Fruit fly (Drosophila melanogaster) whole organism, embryonic: ENCODE measurements around the gene mbc.

Source experiments
- BtbVII ChIP-seq: fragments of 200-800 bp; sonication (Bioruptor generic); optimal IDR thresholded peaks from 3 replicates; lab custom pipeline; 2017; ENCODE audit warnings: missing biosample characterization, mild to moderate bottlenecking, missing genetic modification characterization
- CG10543 ChIP-seq: fragments of 200-800 bp; sonication (Bioruptor generic); optimal IDR thresholded peaks from 3 replicates; lab custom pipeline; 2017; ENCODE audit warnings: missing biosample characterization, mild to moderate bottlenecking, missing genetic modification characterization, moderate library complexity
- CG12071 ChIP-seq: fragments of 200-800 bp; sonication (Bioruptor generic); optimal IDR thresholded peaks from 3 replicates; lab custom pipeline; 2018; ENCODE audit warnings: missing biosample characterization, mild to moderate bottlenecking, missing genetic modification characterization
- CG12769 ChIP-seq: fragments of 200-800 bp; sonication (Bioruptor generic); optimal IDR thresholded peaks from 2 replicates; lab custom pipeline; 2019; ENCODE audit warnings: missing biosample characterization, mild to moderate bottlenecking, missing genetic modification characterization, moderate library complexity
- CG14965 ChIP-seq: fragments of 200-800 bp; sonication (Bioruptor generic); optimal IDR thresholded peaks from 2 replicates; lab custom pipeline; 2016; ENCODE audit warnings: missing biosample characterization, missing genetic modification characterization, borderline replicate concordance
- CG1603 ChIP-seq: fragments of 200-800 bp; sonication (Bioruptor generic); optimal IDR thresholded peaks from 2 replicates; lab custom pipeline; 2019; ENCODE audit warnings: missing biosample characterization, mild to moderate bottlenecking, missing genetic modification characterization, moderate library complexity
- CG17359 ChIP-seq: fragments of 200-800 bp; sonication (Bioruptor generic); optimal IDR thresholded peaks from 3 replicates; lab custom pipeline; 2018; ENCODE audit warnings: missing biosample characterization, mild to moderate bottlenecking, missing genetic modification characterization, moderate library complexity
- CG18011 ChIP-seq: fragments of 200-800 bp; sonication (Bioruptor generic); optimal IDR thresholded peaks from 2 replicates; lab custom pipeline; 2017; ENCODE audit warnings: missing biosample characterization, missing genetic modification characterization, mild to moderate bottlenecking, moderate library complexity, missing genotype
- CG1832 ChIP-seq: fragments of 200-800 bp; sonication (Bioruptor generic); optimal IDR thresholded peaks from 2 replicates; lab custom pipeline; 2017; ENCODE audit warnings: missing biosample characterization, mild to moderate bottlenecking, missing genetic modification characterization, inconsistent platforms
- CG30431 ChIP-seq: fragments of 200-800 bp; sonication (Bioruptor generic); optimal IDR thresholded peaks from 2 replicates; lab custom pipeline; 2017; ENCODE audit warnings: missing biosample characterization, missing genetic modification characterization
- CG32772 ChIP-seq: fragments of 200-800 bp; sonication (Bioruptor generic); IDR thresholded peaks from 2 replicates; pipeline ENCODE4 v1.3.6; 2022; ENCODE audit warnings: missing biosample characterization, missing genetic modification characterization
- CG34422 ChIP-seq: fragments of 200-800 bp; sonication (Bioruptor generic); IDR thresholded peaks from 3 replicates; pipeline ENCODE4 v1.3.6; 2022; ENCODE audit warnings: missing biosample characterization, missing genetic modification characterization
- CG6765 ChIP-seq: fragments of 200-800 bp; sonication (Bioruptor generic); optimal IDR thresholded peaks from 3 replicates; lab custom pipeline; 2017; ENCODE audit warnings: missing biosample characterization, mild to moderate bottlenecking, missing genetic modification characterization
- CG7271 ChIP-seq: fragments of 200-800 bp; sonication (Bioruptor generic); optimal IDR thresholded peaks from 2 replicates; lab custom pipeline; 2018; ENCODE audit warnings: missing biosample characterization, mild to moderate bottlenecking, missing genetic modification characterization, moderate library complexity
- CG8359 ChIP-seq: fragments of 200-800 bp; sonication (Bioruptor generic); optimal IDR thresholded peaks from 2 replicates; lab custom pipeline; 2017; ENCODE audit warnings: missing biosample characterization, mild to moderate bottlenecking, missing genetic modification characterization, borderline replicate concordance
- CG8924 ChIP-seq: fragments of 200-800 bp; optimal IDR thresholded peaks from 3 replicates; lab custom pipeline; 2019; ENCODE audit warnings: missing biosample characterization, mild to moderate bottlenecking, missing genetic modification characterization, moderate library complexity
- CG9609 ChIP-seq: fragments of 200-800 bp; sonication (Bioruptor generic); optimal IDR thresholded peaks from 3 replicates; lab custom pipeline; 2016; ENCODE audit warnings: missing biosample characterization, missing genetic modification characterization
- CG9817 ChIP-seq: fragments of 200-800 bp; sonication (Bioruptor generic); optimal IDR thresholded peaks from 2 replicates; lab custom pipeline; 2018; ENCODE audit warnings: missing biosample characterization, mild to moderate bottlenecking, missing genetic modification characterization, moderate library complexity
- Dfd ChIP-seq, 2 experiments: fragments of >200 bp; optimal IDR thresholded peaks; 2 replicates each; lab custom pipeline; 2017; ENCODE audit warnings: missing biosample characterization in 2 of 2, missing genetic modification characterization in 2 of 2
- Dref ChIP-seq: fragments of 200-800 bp; sonication (Bioruptor generic); IDR thresholded peaks from 2 replicates; pipeline ENCODE4 v1.3.6; 2022; ENCODE audit warnings: missing biosample characterization, missing genetic modification characterization
- E2f2 ChIP-seq: fragments of 200-800 bp; sonication (Bioruptor generic); IDR thresholded peaks from 2 replicates; pipeline ENCODE4 v1.3.6; 2022; ENCODE audit warnings: missing biosample characterization, missing genetic modification characterization
- Lhr ChIP-seq: fragments of 200-800 bp; sonication (Bioruptor generic); optimal IDR thresholded peaks from 3 replicates; lab custom pipeline; 2017; ENCODE audit warnings: mild to moderate bottlenecking, missing biosample characterization, missing genetic modification reagents, missing genetic modification characterization
- NC2α ChIP-seq: fragments of 200-800 bp; sonication (Bioruptor generic); optimal IDR thresholded peaks from 2 replicates; lab custom pipeline; 2016; ENCODE audit warnings: missing biosample characterization, missing genetic modification characterization
- Nf-YC ChIP-seq: fragments of 200-800 bp; optimal IDR thresholded peaks from 3 replicates; lab custom pipeline; 2019; ENCODE audit warnings: missing biosample characterization, mild to moderate bottlenecking, missing genetic modification characterization, moderate library complexity
- Rx ChIP-seq: fragments of 200-800 bp; sonication (Bioruptor generic); IDR thresholded peaks from 2 replicates; pipeline ENCODE4 v1.3.6; 2022; ENCODE audit warnings: missing biosample characterization, missing genetic modification characterization
- Scr ChIP-seq: fragments of 200-800 bp; sonication (Bioruptor generic); IDR thresholded peaks from 2 replicates; pipeline ENCODE4 v1.3.6; 2022; ENCODE audit warnings: missing biosample characterization, missing genetic modification characterization; ENCODE audit not compliant: partially characterized antibody
- Six4 ChIP-seq: fragments of 200-800 bp; sonication (Bioruptor generic); optimal IDR thresholded peaks from 2 replicates; lab custom pipeline; 2016; ENCODE audit warnings: missing biosample characterization, missing genetic modification characterization
- Xbp1 ChIP-seq: fragments of 200-800 bp; sonication (Bioruptor generic); optimal IDR thresholded peaks from 3 replicates; lab custom pipeline; 2016; ENCODE audit warnings: missing biosample characterization, mild to moderate bottlenecking, missing genetic modification characterization
- Xrp1 ChIP-seq: fragments of 200-800 bp; sonication (Bioruptor generic); IDR thresholded peaks from 2 replicates; pipeline ENCODE4 v1.3.6; 2022; ENCODE audit warnings: missing biosample characterization, missing genetic modification characterization
- ac ChIP-seq: fragments of 200-800 bp; sonication (Bioruptor generic); optimal IDR thresholded peaks from 3 replicates; lab custom pipeline; 2017; ENCODE audit warnings: missing biosample characterization, mild to moderate bottlenecking, missing genetic modification characterization
- amos ChIP-seq: fragments of 200-800 bp; sonication (Bioruptor generic); IDR thresholded peaks from 2 replicates; pipeline ENCODE4 v1.3.6; 2022; ENCODE audit warnings: missing biosample characterization, missing genetic modification characterization; ENCODE audit not compliant: partially characterized antibody
- ash1 ChIP-seq: fragments of 200-800 bp; sonication (Bioruptor generic); optimal IDR thresholded peaks from 2 replicates; lab custom pipeline; 2018; ENCODE audit warnings: missing biosample characterization, mild to moderate bottlenecking, missing genetic modification characterization
- bsh ChIP-seq, 2 experiments: fragments of 200-800 bp; sonication (Bioruptor generic); optimal IDR thresholded peaks; 2 replicates each; lab custom pipeline; 2017 to 2018; ENCODE audit warnings: mild to moderate bottlenecking in 2 of 2, missing biosample characterization in 2 of 2, missing genetic modification characterization in 2 of 2, moderate library complexity in 1 of 2
- chm ChIP-seq: fragments of 200-800 bp; sonication (Bioruptor generic); IDR thresholded peaks from 2 replicates; pipeline ENCODE4 v1.3.6; 2022; ENCODE audit warnings: missing biosample characterization, missing genetic modification characterization
- dm ChIP-seq: fragments of 200-800 bp; sonication (Bioruptor generic); optimal IDR thresholded peaks from 3 replicates; lab custom pipeline; 2016; ENCODE audit warnings: missing biosample characterization, missing genetic modification characterization
- fru ChIP-seq: fragments of >200 bp; optimal IDR thresholded peaks from 2 replicates; lab custom pipeline; 2017
- lov ChIP-seq, 2 experiments: fragments of 200-800 bp in 1 of 2; fragments of >200 bp in 1 of 2; sonication (Bioruptor generic) in 1 of 2; IDR thresholded peaks in 1 of 2; optimal IDR thresholded peaks in 1 of 2; 2 replicates in 1 of 2; 3 replicates in 1 of 2; pipeline versions ENCODE4 v1.3.6 to Lab custom; 2017 to 2022; ENCODE audit warnings: missing biosample characterization in 1 of 2, missing genetic modification characterization in 1 of 2
- mirr ChIP-seq: fragments of 200-800 bp; sonication (Bioruptor generic); optimal IDR thresholded peaks from 3 replicates; lab custom pipeline; 2018; ENCODE audit warnings: missing biosample characterization, mild to moderate bottlenecking, missing genetic modification characterization
- nom ChIP-seq: fragments of 200-800 bp; sonication (Bioruptor generic); optimal IDR thresholded peaks from 2 replicates; lab custom pipeline; 2017; ENCODE audit warnings: missing biosample characterization, missing genetic modification characterization, mild to moderate bottlenecking, moderate library complexity, missing genetic modification reagents
- org-1 ChIP-seq: fragments of 200-800 bp; sonication (Bioruptor generic); optimal IDR thresholded peaks from 2 replicates; lab custom pipeline; 2017; ENCODE audit warnings: missing biosample characterization, missing genetic modification characterization
- p53 ChIP-seq: fragments of 200-800 bp; sonication (Bioruptor generic); optimal IDR thresholded peaks from 2 replicates; lab custom pipeline; 2016; ENCODE audit warnings: missing biosample characterization, missing genetic modification characterization
- pb ChIP-seq: fragments of 200-800 bp; sonication (Bioruptor generic); optimal IDR thresholded peaks from 3 replicates; lab custom pipeline; 2016; ENCODE audit warnings: missing biosample characterization, missing genetic modification characterization
- pita ChIP-seq: fragments of 200-800 bp; sonication (Bioruptor generic); optimal IDR thresholded peaks from 2 replicates; lab custom pipeline; 2017; ENCODE audit warnings: missing biosample characterization, mild to moderate bottlenecking, missing genetic modification characterization
- ranshi ChIP-seq: fragments of 200-800 bp; sonication (Bioruptor generic); IDR thresholded peaks from 2 replicates; pipeline ENCODE4 v1.3.6; 2022; ENCODE audit warnings: missing biosample characterization, missing genetic modification characterization
- salm ChIP-seq: fragments of 200-800 bp; sonication (Bioruptor generic); optimal IDR thresholded peaks from 2 replicates; lab custom pipeline; 2018; ENCODE audit warnings: missing biosample characterization, mild to moderate bottlenecking, missing genetic modification characterization
- vfl ChIP-seq: fragments of 200-800 bp; sonication (Bioruptor generic); optimal IDR thresholded peaks from 2 replicates; lab custom pipeline; 2016; ENCODE audit warnings: missing biosample characterization, missing genetic modification characterization
- vvl ChIP-seq: fragments of 200-800 bp; sonication (Bioruptor generic); IDR thresholded peaks from 2 replicates; pipeline ENCODE4 v1.3.6; 2022; ENCODE audit warnings: missing biosample characterization, missing genetic modification characterization

mbc gene

DNA sequence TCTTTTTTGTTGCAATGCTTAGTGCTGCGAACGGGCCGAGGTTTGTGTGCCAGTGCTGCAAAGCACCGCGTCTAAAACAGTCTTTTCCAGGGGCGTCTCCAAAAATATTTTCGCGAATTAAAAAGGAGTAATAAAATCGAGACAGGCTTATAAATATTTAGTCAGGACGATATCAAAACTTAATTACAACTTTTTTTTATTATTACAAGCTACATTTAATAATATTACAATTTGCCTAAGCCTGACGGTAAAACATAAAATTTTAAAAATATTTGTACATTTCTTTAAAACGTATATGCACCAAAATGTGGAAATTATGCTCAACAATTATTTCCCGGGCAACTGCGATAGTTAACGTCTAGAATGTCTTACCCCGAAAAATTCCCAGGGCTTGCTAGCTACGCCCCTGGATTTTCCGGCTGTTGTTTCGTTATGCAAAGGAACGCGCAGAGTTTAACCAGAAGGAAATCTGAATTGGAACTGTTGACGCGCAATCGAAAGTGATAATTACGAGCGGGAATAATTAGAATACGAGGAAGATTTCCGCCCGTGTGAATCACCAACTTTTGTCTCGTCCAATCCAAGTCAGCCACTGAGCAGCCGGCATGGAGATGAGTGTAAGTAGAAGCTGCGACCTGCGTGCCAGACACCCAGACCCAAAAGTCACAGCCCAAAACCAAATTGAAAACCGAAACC lies 23.5 kb upstream of the mbc start, which contains the start of the genes PTPMT1 and Hrd3 (continued):
- TF ChIP-seq CG12071 (GFP tag; lab: Kevin White, UChicago) (peak; percentile 91), fru (lab: Kevin White, UChicago) (no peak), pita (GFP tag; lab: Kevin White, UChicago) (no peak), Scr (GFP tag; lab: Robert Waterston, UW) (0 out of 2 replicates have a peak, but pooled peaks have one; percentile 26), Six4 (GFP tag; lab: Kevin White, UChicago) (peak; percentile 98), bsh (GFP tag; optimal IDR thresholded peaks at IDR 0.05; lab: Kevin White, UChicago) (peak; percentile 97 to 98), CG30431 (GFP tag; lab: Kevin White, UChicago) (peak; percentile 98), Xrp1 (GFP tag; lab: Robert Waterston, UW) (peak; percentile 97), CG34422 (GFP tag; lab: Robert Waterston, UW) (peak; percentile 95), nom (GFP tag; lab: Kevin White, UChicago) (peak; percentile 96), chm (GFP tag; lab: Robert Waterston, UW) (peak; percentile 91), salm (tag; lab: Kevin White, UChicago) (peak; percentile 95), BtbVII (GFP tag; lab: Kevin White, UChicago) (peak; percentile 98), ac (GFP tag; lab: Kevin White, UChicago) (peak; percentile 95), Dref (GFP tag; lab: Robert Waterston, UW) (peak; percentile 46; the same call in 1 of the 2 replicates), CG14965 (peak; percentile 70), vvl (GFP tag; lab: Robert Waterston, UW) (peak; percentile 96), Rx (peak; percentile 89; the same call in 1 of the 2 replicates), ash1 (GFP tag; lab: Kevin White, UChicago) (peak; percentile 71), vfl (GFP tag; lab: Kevin White, UChicago) (peak; percentile 98), CG17359 (tag; lab: Kevin White, UChicago) (peak; percentile 98), CG8359 (GFP tag; lab: Kevin White, UChicago) (peak; percentile 93), E2f2 (GFP tag; lab: Robert Waterston, UW) (peak; percentile 79), Nf-YC (tag; lab: Kevin White, UChicago) (peak; percentile 93), CG6765 (GFP tag; lab: Kevin White, UChicago) (peak; percentile 97), CG9817 (tag; lab: Kevin White, UChicago) (peak; percentile 98), Lhr (peak; percentile 96), ranshi (GFP tag; lab: Robert Waterston, UW) (peak; percentile 96; the same call in 1 of the 2 replicates), CG7271 (peak; percentile 91), dm (GFP tag; lab: Kevin White, UChicago) (peak; percentile 92), CG12769 (peak; percentile 84), amos (peak; percentile 27; the same call in 1 of the 2 replicates), Dfd (GFP tag; optimal IDR thresholded peaks at IDR 0.05; lab: Kevin White, UChicago) (peak in 1 of 2 experiments; percentile 95), CG1603 (tag; lab: Kevin White, UChicago) (peak; percentile 79), CG9609 (peak; percentile 96), pb (GFP tag; lab: Kevin White, UChicago) (peak; percentile 97), CG8924 (peak; percentile 99), Xbp1 (GFP tag; lab: Kevin White, UChicago) (peak; percentile 99), mirr (GFP tag; lab: Kevin White, UChicago) (peak; percentile 91), CG1832 (GFP tag; lab: Kevin White, UChicago) (no peak), p53 (peak; percentile 89), CG32772 (GFP tag; lab: Robert Waterston, UW) (peak; percentile 95), lov (optimal IDR thresholded peaks at IDR 0.05; lab: Kevin White, UChicago) (no peak), lov (GFP tag; IDR thresholded peaks at IDR 0.05; lab: Robert Waterston, UW) (peak; percentile 87), CG10543 (GFP tag; lab: Kevin White, UChicago) (peak; percentile 99), CG18011 (GFP tag; lab: Kevin White, UChicago) (peak; percentile 92), NC2α (GFP tag; lab: Kevin White, UChicago) (peak; percentile 95), org-1 (GFP tag; lab: Kevin White, UChicago) (peak; percentile 98)
